Fruit fly (Drosophila melanogaster) whole organism, embryonic: Measurements from ENCODE around the gene Sik2.
A peak's percentile ranks its signal among the peaks of the same experiment; 100 is the strongest.

Experiments
- CG4424 ChIP-seq: fragments of 200-800 bp; sonication (Bioruptor generic); optimal IDR thresholded peaks from 3 replicates; lab custom pipeline; 2016; ENCODE audit warnings: missing biosample characterization, missing genetic modification characterization
- CG5953 ChIP-seq: fragments of 200-800 bp; sonication (Bioruptor generic); IDR thresholded peaks from 2 replicates; pipeline ENCODE4 v1.3.6; 2022; ENCODE audit warnings: missing biosample characterization, missing genetic modification characterization
- Oaz ChIP-seq: fragments of 200-800 bp; sonication (Bioruptor generic); IDR thresholded peaks from 2 replicates; pipeline ENCODE4 v1.3.6; 2022; ENCODE audit warnings: missing biosample characterization, missing genetic modification characterization
- ase ChIP-seq: fragments of 200-800 bp; sonication (Bioruptor generic); IDR thresholded peaks from 3 replicates; pipeline ENCODE4 v1.3.6; 2022; ENCODE audit warnings: missing biosample characterization, missing genetic modification characterization
- br ChIP-seq: fragments of >200 bp; optimal IDR thresholded peaks from 2 replicates; lab custom pipeline; 2017
- nerfin-1 ChIP-seq: fragments of 200-800 bp; sonication (Bioruptor generic); optimal IDR thresholded peaks from 3 replicates; lab custom pipeline; 2019; ENCODE audit warnings: missing biosample characterization, mild to moderate bottlenecking, missing genetic modification characterization, moderate library complexity

DNA sequence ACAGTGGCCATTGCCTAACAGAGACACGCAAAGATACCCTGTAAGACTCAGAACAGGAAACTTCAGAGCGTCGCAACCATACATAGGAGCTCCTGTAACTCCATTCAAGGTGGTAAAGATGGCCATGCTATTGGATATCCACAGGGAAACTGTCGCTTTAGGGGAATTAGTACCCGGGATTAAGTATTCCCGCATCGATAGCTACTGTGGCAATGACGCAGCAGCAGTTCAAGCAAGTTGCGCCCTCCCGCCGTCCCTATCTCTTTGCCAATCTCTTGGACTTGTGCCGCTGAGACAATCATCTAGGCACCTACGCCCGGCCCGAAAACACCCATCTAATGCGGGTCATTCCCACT is 9.0 kb upstream of the Sik2 start:
- no peak for TF ChIP-seq br
- TF ChIP-seq CG5953 (GFP tag; lab: Robert Waterston, UW): no peak
- no peak for TF ChIP-seq CG4424 (GFP tag; lab: Kevin White, UChicago)
- TF ChIP-seq Oaz (GFP tag; lab: Robert Waterston, UW): peak; percentile 61
- TF ChIP-seq nerfin-1: peak; percentile 18
- TF ChIP-seq ase (GFP tag; lab: Robert Waterston, UW): peak; percentile 71
